Fruit fly (Drosophila melanogaster) S2 (cell line): ENCODE measurements around the gene CG45413.
A peak's percentile ranks its signal among the peaks of the same experiment; 100 is the strongest.

ENCODE experiments used
- CG8478 ChIP-seq: fragments of >200 bp; optimal IDR thresholded peaks from 2 replicates; lab custom pipeline; 2018
- CTCF ChIP-seq, 2 experiments: fragments of >200 bp; optimal IDR thresholded peaks; 2 replicates each; lab custom pipeline; 2018

CG45413 gene

DNA sequence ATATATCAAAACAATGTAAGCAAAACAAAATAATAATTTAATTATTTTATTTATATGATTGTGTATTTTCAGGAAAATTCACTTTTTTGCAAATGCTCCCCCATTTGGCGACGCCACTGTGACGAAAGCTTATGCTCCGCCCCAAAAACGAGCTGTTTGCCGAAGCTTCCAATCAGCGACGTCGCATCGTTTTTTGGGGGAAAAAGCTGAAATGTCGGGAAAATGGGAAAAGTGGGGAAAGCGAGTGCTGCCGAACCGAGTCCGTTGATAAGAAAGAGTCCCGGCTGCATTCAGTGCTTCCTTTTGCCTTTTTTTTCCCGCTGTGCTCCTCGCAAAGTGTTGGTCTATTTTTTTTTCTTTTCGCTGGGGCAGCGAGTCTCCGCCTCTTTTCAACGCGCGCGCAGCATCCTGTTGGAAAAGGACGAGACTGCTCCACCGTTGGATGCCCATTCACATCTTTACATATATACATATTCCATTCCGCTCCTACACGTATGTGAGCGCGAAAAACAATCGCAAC, 3.1 kb upstream of the CG45413 start:
- TF ChIP-seq CG8478 (lab: Kevin White, UChicago): no peak
- no peak for TF ChIP-seq CTCF (optimal IDR thresholded peaks at IDR 0.05; lab: Kevin White, UChicago)

- TF ChIP-seq CG8478 (lab: Kevin White, UChicago): no peak
- no peak for TF ChIP-seq CTCF (optimal IDR thresholded peaks at IDR 0.05; lab: Kevin White, UChicago)
These were observed 876 bp upstream of the CG45413 start, which contains the start of gene CG14820 for dm6 chr3L:6932626-6933025. TSS of gene CG14820 (plus strand) at chr3L:6932926.

DNA sequence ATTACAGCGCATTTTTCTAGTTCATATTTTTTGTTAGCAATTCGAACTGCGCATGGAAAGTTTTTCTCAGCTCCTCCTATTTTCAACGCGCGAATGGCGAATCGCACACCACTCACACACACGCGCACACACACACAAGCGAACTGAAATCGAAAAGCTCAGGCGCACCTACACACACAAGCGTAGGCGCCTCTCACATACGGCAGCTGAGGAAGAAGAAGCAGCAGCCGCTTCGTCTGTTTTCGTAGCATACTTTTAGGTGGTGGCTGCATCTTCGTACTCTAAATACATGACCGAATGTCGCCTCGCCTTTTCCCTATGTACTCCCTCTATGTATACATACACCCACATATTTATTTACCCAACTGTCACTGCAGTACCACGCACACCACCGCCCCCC, 5.9 kb downstream of the CG45413 start:
- TF ChIP-seq CG8478 (lab: Kevin White, UChicago) (no peak), CTCF (optimal IDR thresholded peaks at IDR 0.05; lab: Kevin White, UChicago) (peak in 1 of 2 experiments; percentile 28)

DNA sequence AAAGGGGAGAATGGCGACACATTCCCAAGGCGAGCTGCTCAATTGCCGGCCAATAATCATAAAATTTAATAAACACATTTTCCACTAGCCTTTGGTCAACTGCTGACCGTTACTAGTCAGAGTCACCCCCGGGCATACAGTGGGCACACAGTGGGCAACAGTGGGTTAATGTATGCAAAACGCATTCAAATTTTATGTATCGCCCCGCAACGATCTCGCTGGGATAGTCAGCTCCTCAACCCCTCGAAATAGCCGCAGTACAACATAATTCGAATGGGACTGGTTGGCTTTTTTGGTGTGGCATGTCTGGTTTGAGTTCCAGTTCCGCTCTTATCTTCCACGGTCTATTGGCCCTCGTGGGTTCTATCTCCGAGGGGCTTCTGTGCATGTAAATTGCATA, 12.5 kb downstream of the CG45413 start:
- no peak for TF ChIP-seq CTCF (optimal IDR thresholded peaks at IDR 0.05; lab: Kevin White, UChicago)
- TF ChIP-seq CG8478 (lab: Kevin White, UChicago): no peak

DNA sequence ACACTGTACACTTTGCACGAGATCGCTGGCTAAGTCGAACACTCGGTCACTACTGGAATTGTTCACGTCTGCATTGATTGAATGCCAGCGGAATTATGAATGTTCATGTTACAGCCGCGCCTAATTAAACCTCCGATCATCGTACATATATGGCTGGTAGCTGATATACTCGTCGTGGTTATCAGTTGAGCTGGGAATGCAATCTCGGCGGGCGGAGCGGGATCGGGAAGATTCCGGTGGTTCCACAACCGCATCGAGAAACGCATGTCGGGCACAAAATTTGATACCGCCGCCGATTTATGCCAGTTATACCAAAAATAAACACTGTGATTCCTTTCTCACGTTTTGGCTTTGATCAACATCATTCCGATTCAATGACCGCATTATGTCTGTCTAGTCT, 17.0 kb downstream of the CG45413 start, which contains the start of gene Prat2:
Gene Prat2 (minus strand): TSS at position 101 of the 400 bp plus-strand sequence.
- TF ChIP-seq CG8478 (lab: Kevin White, UChicago) (no peak), CTCF (optimal IDR thresholded peaks at IDR 0.05; lab: Kevin White, UChicago) (no peak)

- TF ChIP-seq CG8478 (lab: Kevin White, UChicago) (no peak), CTCF (optimal IDR thresholded peaks at IDR 0.05; lab: Kevin White, UChicago) (no peak)
These were observed 17.9 kb downstream of the CG45413 start for dm6 chr3L:6913823-6914222.

DNA sequence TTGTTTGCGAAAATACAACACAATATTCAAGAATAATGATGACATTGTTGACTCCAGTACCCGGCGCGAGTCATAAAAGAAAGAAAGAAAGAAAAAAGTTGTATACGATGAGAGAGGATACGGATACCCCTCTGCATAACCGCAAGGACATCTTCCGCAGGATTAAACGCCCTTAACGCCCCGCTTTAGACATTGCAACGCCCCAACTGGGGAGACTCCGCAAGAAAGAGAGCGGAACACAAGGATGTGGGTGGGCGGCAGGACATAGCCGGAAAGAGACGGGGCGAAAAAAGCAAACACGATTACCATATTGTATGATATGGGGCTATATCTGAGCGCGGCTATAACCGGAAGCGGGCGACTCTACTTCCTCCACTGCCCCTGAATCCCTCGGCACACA, 20.5 kb downstream of the CG45413 start:
- TF ChIP-seq CTCF (optimal IDR thresholded peaks at IDR 0.05; lab: Kevin White, UChicago): no peak
- TF ChIP-seq CG8478 (lab: Kevin White, UChicago): no peak

DNA sequence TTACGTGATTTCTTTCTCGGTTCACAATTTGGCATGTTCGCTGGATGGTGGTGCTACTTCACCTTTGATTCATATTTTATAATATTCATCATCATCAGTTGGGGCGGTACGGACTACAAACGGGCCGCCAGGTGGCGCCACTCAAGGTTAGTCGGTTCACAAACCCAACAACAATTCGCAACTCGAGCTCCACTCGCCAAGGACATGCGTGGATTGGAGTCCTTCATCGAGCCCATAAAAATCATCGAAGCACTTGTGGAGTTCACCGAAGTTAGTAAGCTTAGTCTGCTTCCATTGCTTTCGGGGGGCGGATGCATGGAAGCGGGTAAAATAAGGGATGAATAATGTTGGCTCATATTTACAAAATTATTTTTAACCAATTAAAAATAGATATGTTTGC, 25.0 kb downstream of the CG45413 start:
- TF ChIP-seq CG8478 (lab: Kevin White, UChicago) (no peak), CTCF (optimal IDR thresholded peaks at IDR 0.05; lab: Kevin White, UChicago) (peak; percentile 89 to 94)

DNA sequence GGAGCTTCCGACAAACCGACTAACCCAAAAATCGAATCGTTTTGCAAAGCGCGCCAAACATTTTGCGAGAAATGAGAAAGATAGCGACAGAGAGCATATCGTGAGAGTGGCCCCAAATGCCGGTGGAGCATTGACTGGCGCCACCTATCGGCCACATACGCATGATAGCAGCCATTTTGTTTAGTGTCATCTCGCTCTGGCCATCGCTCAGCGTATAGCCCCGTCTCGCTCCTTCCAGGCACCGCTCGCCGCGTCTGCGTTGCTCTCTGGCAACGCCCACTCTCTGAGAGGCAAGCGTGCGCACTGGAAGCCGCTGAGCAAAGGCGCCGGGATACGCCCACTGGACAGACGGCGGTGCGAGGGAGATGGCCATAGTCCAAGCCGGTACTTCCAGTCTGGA, 27.8 kb downstream of the CG45413 start:
- TF ChIP-seq CG8478 (lab: Kevin White, UChicago) (no peak), CTCF (optimal IDR thresholded peaks at IDR 0.05; lab: Kevin White, UChicago) (peak; percentile 94 to 99)

DNA sequence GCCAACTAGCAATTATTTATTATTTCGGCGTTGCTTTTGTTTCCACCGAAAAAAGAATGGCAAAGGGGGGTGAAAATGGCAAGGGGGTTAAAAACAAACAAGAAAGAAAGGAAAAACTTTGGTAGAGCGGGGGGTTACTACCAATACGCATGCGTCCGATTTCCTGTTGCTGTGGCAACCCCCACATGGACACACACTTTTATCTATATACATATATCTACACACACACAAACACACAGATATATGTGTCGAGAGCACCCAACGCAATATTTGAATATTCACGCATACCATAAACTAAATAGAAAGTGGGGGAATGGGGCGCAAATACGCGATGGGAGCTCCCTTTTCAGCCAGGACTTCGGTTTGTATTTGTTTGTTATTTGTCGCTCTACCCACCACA, 32.5 kb downstream of the CG45413 start:
- no peak for TF ChIP-seq CTCF (optimal IDR thresholded peaks at IDR 0.05; lab: Kevin White, UChicago)
- no peak for TF ChIP-seq CG8478 (lab: Kevin White, UChicago)

DNA sequence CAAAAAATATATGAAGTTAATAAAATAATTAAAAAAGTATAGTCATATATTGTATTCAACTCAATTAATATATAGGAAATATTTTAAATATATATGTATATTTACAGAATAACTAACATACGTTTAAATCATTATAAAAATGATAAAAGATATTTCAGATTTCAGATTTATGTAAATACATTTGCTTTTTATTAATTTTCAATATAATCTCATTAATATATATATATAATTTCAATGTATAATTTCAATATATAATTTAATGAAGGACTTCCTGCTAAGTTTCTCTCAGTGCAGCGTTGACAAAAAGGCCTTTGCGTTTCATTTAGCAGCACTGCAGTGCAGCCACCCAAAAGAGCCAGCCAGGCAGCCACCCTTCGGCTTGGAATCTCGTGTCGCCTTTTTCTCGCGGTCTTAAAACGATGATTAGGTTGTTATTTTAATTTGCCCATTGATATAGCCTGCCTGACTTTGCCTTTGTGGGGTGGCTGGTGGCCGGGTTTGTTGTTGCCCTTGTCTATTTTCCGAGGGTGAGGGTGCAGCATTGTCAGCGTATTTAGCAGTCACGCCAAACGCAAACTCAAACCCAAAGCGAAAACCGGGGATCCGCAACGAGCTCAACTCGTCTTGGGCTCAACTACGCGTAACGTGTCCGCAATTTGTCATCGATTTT, 45.9 kb downstream of the CG45413 start:
- no peak for TF ChIP-seq CG8478 (lab: Kevin White, UChicago)
- TF ChIP-seq CTCF (optimal IDR thresholded peaks at IDR 0.05; lab: Kevin White, UChicago): no peak

DNA sequence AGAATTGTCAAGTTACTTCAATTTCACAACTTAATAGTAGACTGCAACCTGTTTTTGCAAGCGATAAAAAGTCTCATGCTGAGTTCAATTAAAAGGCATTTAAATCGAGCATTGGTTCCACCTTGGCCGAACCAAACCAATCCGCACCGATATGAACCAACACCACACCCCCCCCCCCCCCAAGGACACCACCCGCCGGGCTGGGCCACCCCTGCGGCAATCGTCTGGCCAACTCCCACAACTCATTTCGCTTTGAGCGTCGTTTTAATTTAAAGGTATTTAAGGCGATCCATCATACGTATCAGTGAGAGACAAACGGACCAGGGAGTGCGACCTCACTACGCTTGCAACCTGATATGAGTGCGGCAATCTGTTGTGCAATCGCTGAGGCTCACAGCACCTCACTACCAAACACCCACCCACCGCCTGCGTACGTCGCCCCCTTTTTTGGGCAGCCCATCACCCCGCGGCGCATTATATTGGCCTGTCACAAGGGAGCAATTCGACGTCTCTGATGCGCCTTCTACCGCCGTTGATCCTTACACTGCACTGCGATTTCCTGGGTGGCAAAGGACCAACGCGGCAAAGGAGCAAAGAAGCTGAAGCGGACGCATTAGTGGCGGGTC, 46.8 kb downstream of the CG45413 start:
- TF ChIP-seq CTCF (optimal IDR thresholded peaks at IDR 0.05; lab: Kevin White, UChicago) (no peak), CG8478 (lab: Kevin White, UChicago) (no peak)
